Worm (Caenorhabditis elegans): ENCODE results near the gene tbck-1.
"Not testable (repeated sequence)": the region's sequence is repeated elsewhere in the genome, so short reads cannot be mapped to it uniquely, and the experiment has no call there.

tbck-1 gene

ce11 chrII:4821739-4822138 lies 6.6 kb upstream of the tbck-1 start, which contains the start of gene lact-5:
Gene lact-5 (minus strand): TSS chrII:4821739.
- peak; percentile 28 for TF ChIP-seq nhr-25 (tag; optimal IDR thresholded peaks at IDR 0.05)
- TF ChIP-seq nhr-10 (tag; optimal IDR thresholded peaks at IDR 0.05), result no peak
- no peak for TF ChIP-seq nhr-12 (tag; optimal IDR thresholded peaks at IDR 0.05)
- TF ChIP-seq nhr-21 (tag; optimal IDR thresholded peaks at IDR 0.05), result peak; percentile 43
- TF ChIP-seq snpc-4 (tag; optimal IDR thresholded peaks at IDR 0.05), result no peak
- no peak for TF ChIP-seq ceh-82 (tag; optimal IDR thresholded peaks at IDR 0.05)
- no peak for TF ChIP-seq nhr-23 (tag; optimal IDR thresholded peaks at IDR 0.05)
- no peak for TF ChIP-seq aly-2 (tag; optimal IDR thresholded peaks at IDR 0.05)
- no peak for TF ChIP-seq C34F6.9 (tag; optimal IDR thresholded peaks at IDR 0.05)
- no peak for TF ChIP-seq Y55F3AM.14 (GFP tag; optimal IDR thresholded peaks at IDR 0.05)
- peak; percentile 18 for TF ChIP-seq sma-9 (GFP tag; optimal IDR thresholded peaks at IDR 0.05)
- no peak for TF ChIP-seq sma-9 (tag; optimal IDR thresholded peaks at IDR 0.05)
- no peak for TF ChIP-seq mbf-1 (tag; optimal IDR thresholded peaks at IDR 0.05)
- no peak for TF ChIP-seq nhr-77 (tag; optimal IDR thresholded peaks at IDR 0.05)
- no peak for TF ChIP-seq gmeb-1 (tag; optimal IDR thresholded peaks at IDR 0.05)
- no peak for TF ChIP-seq lin-11 (tag; optimal IDR thresholded peaks at IDR 0.05)
- TF ChIP-seq crh-2 (tag; optimal IDR thresholded peaks at IDR 0.05), result no peak
- no peak for TF ChIP-seq lin-13 (GFP tag; optimal IDR thresholded peaks at IDR 0.05)
- no peak for TF ChIP-seq ceh-16 (tag; optimal IDR thresholded peaks at IDR 0.05)
- no peak for TF ChIP-seq alr-1 (tag; optimal IDR thresholded peaks at IDR 0.05)
- TF ChIP-seq fos-1 (tag; optimal IDR thresholded peaks at IDR 0.05), result peak; percentile 37
- TF ChIP-seq nhr-237 (tag; optimal IDR thresholded peaks at IDR 0.05), result no peak
- peak; percentile 94 for TF ChIP-seq blmp-1 (tag; optimal IDR thresholded peaks at IDR 0.05; ENCODE audit: insufficient read depth)

DNA sequence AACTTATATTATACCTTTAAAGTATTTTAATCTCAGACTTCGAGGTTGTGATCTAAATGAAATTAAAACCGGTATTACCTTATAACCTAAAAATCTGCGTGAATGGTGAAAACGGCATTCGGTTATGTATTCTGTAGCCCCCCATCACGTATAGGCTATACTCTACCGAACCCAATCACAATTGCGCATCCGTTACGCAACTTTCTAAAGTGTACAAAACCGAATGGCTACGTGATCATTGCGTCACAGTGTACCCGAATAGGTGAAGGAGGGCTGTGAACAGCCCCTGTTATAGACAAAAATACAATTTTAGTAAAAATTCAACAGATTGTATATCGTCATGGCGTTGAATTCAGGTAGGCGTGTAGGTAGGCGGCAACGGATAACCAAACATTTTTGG lies 5.7 kb upstream of the tbck-1 start:
- TF ChIP-seq crh-2 (tag; optimal IDR thresholded peaks at IDR 0.05) (no peak), sma-9 (GFP tag; optimal IDR thresholded peaks at IDR 0.05) (no peak), sma-9 (tag; optimal IDR thresholded peaks at IDR 0.05) (no peak), nhr-6 (tag; optimal IDR thresholded peaks at IDR 0.05) (no peak), alr-1 (tag; optimal IDR thresholded peaks at IDR 0.05) (no peak), Y55F3AM.14 (GFP tag; optimal IDR thresholded peaks at IDR 0.05) (no peak), elt-3 (tag; optimal IDR thresholded peaks at IDR 0.05) (no peak), snpc-4 (tag; optimal IDR thresholded peaks at IDR 0.05) (no peak), mab-5 (tag; optimal IDR thresholded peaks at IDR 0.05) (no peak), ztf-1 (GFP tag; conservative IDR thresholded peaks at IDR 0.05) (no peak), nhr-12 (tag; optimal IDR thresholded peaks at IDR 0.05) (no peak), egl-27 (tag; optimal IDR thresholded peaks at IDR 0.05) (no peak), nhr-11 (tag; optimal IDR thresholded peaks at IDR 0.05) (no peak), F13H6.1 (tag; optimal IDR thresholded peaks at IDR 0.05) (no peak), mdl-1 (tag; optimal IDR thresholded peaks at IDR 0.05) (no peak), nhr-237 (tag; optimal IDR thresholded peaks at IDR 0.05) (no peak), ZK546.5 (tag; optimal IDR thresholded peaks at IDR 0.05) (no peak), nhr-23 (tag; optimal IDR thresholded peaks at IDR 0.05) (no peak), lin-11 (tag; optimal IDR thresholded peaks at IDR 0.05) (no peak), lin-13 (GFP tag; optimal IDR thresholded peaks at IDR 0.05) (no peak)

- TF ChIP-seq sma-3 (GFP tag; optimal IDR thresholded peaks at IDR 0.05); nhr-21 (tag; optimal IDR thresholded peaks at IDR 0.05); mdl-1 (tag; optimal IDR thresholded peaks at IDR 0.05): not testable (repeated sequence)
Measured at ce11 chrII:4825133-4825532, 3.2 kb upstream of the tbck-1 start, which contains the start of the genes C33F10.8 and msp-40. Gene C33F10.8 (minus strand): TSS chrII:4825233. Gene msp-40 (plus strand): TSS chrII:4825414.

- TF ChIP-seq fos-1 (tag; optimal IDR thresholded peaks at IDR 0.05), result no peak
Measured at ce11 chrII:4834761-4835160, 6.4 kb downstream of the tbck-1 start, which contains the start of the genes C33F10.11 and C33F10.1. Gene C33F10.11 (minus strand): TSS chrII:4834861. Gene C33F10.1 (plus strand): TSS chrII:4835023.

DNA sequence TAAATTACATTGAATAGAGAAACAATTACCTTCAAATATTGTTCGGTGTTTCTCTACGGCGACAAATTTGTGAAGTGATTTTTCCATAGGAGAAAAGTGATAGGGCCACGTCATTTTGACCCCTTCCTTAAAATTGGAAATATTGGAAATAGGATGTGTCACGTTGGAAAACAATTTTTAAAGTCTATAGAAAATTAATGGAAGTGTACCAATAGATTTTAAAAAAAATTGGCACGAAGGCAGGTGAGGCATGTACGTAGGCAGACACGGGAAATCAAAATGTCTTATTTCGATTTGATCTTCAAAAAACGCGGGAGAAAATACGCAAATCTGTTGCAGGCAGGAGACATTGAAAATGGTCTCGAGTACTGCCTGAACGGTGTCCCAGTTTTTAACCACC lies 9.3 kb downstream of the tbck-1 start, which contains the start of gene C33F10.12:
Gene C33F10.12, minus strand, starts transcription at position 101 of the 400 bp plus-strand sequence.
- TF ChIP-seq dmd-4 (tag; optimal IDR thresholded peaks at IDR 0.05), result no peak
- no peak for TF ChIP-seq nhr-129 (tag; optimal IDR thresholded peaks at IDR 0.05)
- TF ChIP-seq ceh-82 (tag; optimal IDR thresholded peaks at IDR 0.05), result no peak
- no peak for TF ChIP-seq peb-1 (tag; optimal IDR thresholded peaks at IDR 0.05)
- no peak for TF ChIP-seq lin-13 (GFP tag; optimal IDR thresholded peaks at IDR 0.05)
- TF ChIP-seq ztf-4 (tag; optimal IDR thresholded peaks at IDR 0.05), result no peak
- TF ChIP-seq nhr-237 (tag; optimal IDR thresholded peaks at IDR 0.05), result no peak
- TF ChIP-seq unc-62 (GFP tag; optimal IDR thresholded peaks at IDR 0.05), result no peak
- TF ChIP-seq nhr-77 (tag; optimal IDR thresholded peaks at IDR 0.05), result no peak
